Fruit fly (Drosophila melanogaster): Measurements from ENCODE around the gene CG5004.

Gene CG5004

DNA sequence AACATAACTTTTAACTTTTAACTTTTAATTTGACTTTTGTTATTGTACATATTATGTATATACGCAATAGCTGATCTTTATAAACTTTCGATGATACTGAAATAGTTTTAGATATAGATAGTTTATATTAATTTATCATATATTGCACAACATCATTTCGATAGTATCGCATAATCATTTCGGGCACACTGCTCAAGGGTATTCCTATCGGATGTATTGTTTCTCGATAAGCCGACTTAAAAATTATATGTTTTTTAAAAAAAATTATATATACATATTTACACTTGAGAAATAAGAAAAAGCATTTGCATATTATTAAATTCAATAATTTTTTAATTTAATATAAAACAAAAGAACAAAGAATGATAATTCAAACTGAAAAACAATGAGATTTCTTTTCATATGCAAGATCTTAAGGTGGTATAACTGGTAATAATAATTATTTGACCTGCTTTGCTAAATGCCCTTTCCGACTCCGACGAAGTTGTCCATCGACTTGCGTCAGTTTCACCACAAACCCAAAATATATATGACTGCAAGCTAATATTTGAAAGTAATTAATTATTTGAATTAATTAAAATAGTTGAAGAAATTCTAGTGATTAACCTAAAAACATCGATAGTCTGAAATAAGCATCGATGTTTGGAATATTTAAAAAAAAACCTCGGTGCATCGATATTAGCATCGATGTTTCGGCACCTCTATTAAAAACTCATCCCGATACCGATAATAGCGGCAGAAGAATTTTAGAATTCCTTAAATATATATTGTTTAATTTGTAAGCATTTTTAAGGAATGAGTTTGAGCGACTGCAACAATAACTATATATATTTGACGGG lies 29.0 kb upstream of the CG5004 start, which contains the start of gene CG4949 (continued):
- peak; percentile 91 for TF ChIP-seq Opbp (GFP tag; IDR thresholded peaks at IDR 0.05; ENCODE audit: partially characterized antibody)
- TF ChIP-seq jigr1 (GFP tag; IDR thresholded peaks at IDR 0.05) = peak; percentile 13; the same call in 1 of the 3 replicates
- TF ChIP-seq Ada2b (GFP tag; IDR thresholded peaks at IDR 0.05) = no peak
- TF ChIP-seq CG17829 (tag; optimal IDR thresholded peaks at IDR 0.05) = peak; percentile 8
- TF ChIP-seq CG2116 (GFP tag; optimal IDR thresholded peaks at IDR 0.05) = peak; percentile 24
- TF ChIP-seq Sox100B (GFP tag; optimal IDR thresholded peaks at IDR 0.05) = peak; percentile 41
- TF ChIP-seq Ets65A (GFP tag) = peak; percentile 20
- TF ChIP-seq CG10274 (GFP tag; optimal IDR thresholded peaks at IDR 0.05) = no peak
- TF ChIP-seq Hmr (GFP tag; optimal IDR thresholded peaks at IDR 0.05) = peak; percentile 4
- peak; percentile 56 for TF ChIP-seq CG18262 (tag; optimal IDR thresholded peaks at IDR 0.05)
- TF ChIP-seq CG13775 (GFP tag; optimal IDR thresholded peaks at IDR 0.05) = peak; percentile 26
- peak; percentile 43 for TF ChIP-seq CG9727 (GFP tag; optimal IDR thresholded peaks at IDR 0.05)
- TF ChIP-seq CG11247 (GFP tag; IDR thresholded peaks at IDR 0.05) = no peak
- TF ChIP-seq disco-r (GFP tag; optimal IDR thresholded peaks at IDR 0.05) = no peak
- TF ChIP-seq Xbp1 (GFP tag; optimal IDR thresholded peaks at IDR 0.05) = peak; percentile 3
- peak; percentile 14 for TF ChIP-seq CoRest (tag; optimal IDR thresholded peaks at IDR 0.05)
- peak; percentile 94 for TF ChIP-seq CG6791 (GFP tag; IDR thresholded peaks at IDR 0.05; ENCODE audit: partially characterized antibody)
- 0 out of 3 replicates have a peak, but pooled peaks have one; percentile 15 for TF ChIP-seq gce (GFP tag; IDR thresholded peaks at IDR 0.05)
- TF ChIP-seq gsb (GFP tag; IDR thresholded peaks at IDR 0.05) = no peak
- TF ChIP-seq CG32532 (GFP tag; IDR thresholded peaks at IDR 0.05) = peak; percentile 26; the same call in 1 of the 2 replicates
- TF ChIP-seq mirr (GFP tag; optimal IDR thresholded peaks at IDR 0.05) = no peak
- TF ChIP-seq schlank (tag; optimal IDR thresholded peaks at IDR 0.05) = no peak
- TF ChIP-seq NfI (GFP tag; optimal IDR thresholded peaks at IDR 0.05) = peak; percentile 13
- TF ChIP-seq CG9817 (tag; optimal IDR thresholded peaks at IDR 0.05) = no peak
- peak; percentile 84 for TF ChIP-seq CG13287 (GFP tag; IDR thresholded peaks at IDR 0.05; ENCODE audit: partially characterized antibody)
- TF ChIP-seq Atf6 (GFP tag; IDR thresholded peaks at IDR 0.05) = no peak
- peak; percentile 74 for TF ChIP-seq Sry-δ (GFP tag; optimal IDR thresholded peaks at IDR 0.05)
- TF ChIP-seq CG1832 (GFP tag; optimal IDR thresholded peaks at IDR 0.05) = no peak
- TF ChIP-seq CG6272 (GFP tag; IDR thresholded peaks at IDR 0.05) = no peak
- TF ChIP-seq Ptx1 (GFP tag; IDR thresholded peaks at IDR 0.05) = 0 out of 2 replicates have a peak, but pooled peaks have one; percentile 21
- TF ChIP-seq inv (GFP tag; IDR thresholded peaks at IDR 0.05; ENCODE audit: partially characterized antibody) = peak; percentile 80
- TF ChIP-seq Sry-β (GFP tag; optimal IDR thresholded peaks at IDR 0.05) = peak; percentile 7
- no peak for TF ChIP-seq gro (GFP tag; optimal IDR thresholded peaks at IDR 0.05)
- peak; percentile 23 for TF ChIP-seq CG30020 (tag; optimal IDR thresholded peaks at IDR 0.05)
- TF ChIP-seq CG16813 (GFP tag; IDR thresholded peaks at IDR 0.05; ENCODE audit: partially characterized antibody) = peak; percentile 88
- TF ChIP-seq hb (GFP tag; IDR thresholded peaks at IDR 0.05; ENCODE audit: partially characterized antibody) = peak; percentile 88
- no peak for TF ChIP-seq CG9932 (GFP tag; IDR thresholded peaks at IDR 0.05)
- TF ChIP-seq tup (GFP tag; optimal IDR thresholded peaks at IDR 0.05) = no peak
- TF ChIP-seq Pdp1 (GFP tag; optimal IDR thresholded peaks at IDR 0.05) = peak in 1 of 2 experiments; percentile 46
- TF ChIP-seq bsh (GFP tag; optimal IDR thresholded peaks at IDR 0.05) = peak in 1 of 2 experiments; percentile 8
- no peak for TF ChIP-seq CG11560 (tag; IDR thresholded peaks at IDR 0.05)
- TF ChIP-seq Vsx1 (GFP tag; optimal IDR thresholded peaks at IDR 0.05) = no peak
- TF ChIP-seq D19A (tag; optimal IDR thresholded peaks at IDR 0.05) = peak; percentile 13
- no peak for TF ChIP-seq gcm (GFP tag; optimal IDR thresholded peaks at IDR 0.05)
- no peak for TF ChIP-seq CG6175 (GFP tag; IDR thresholded peaks at IDR 0.05)
- TF ChIP-seq CG17612 (GFP tag; IDR thresholded peaks at IDR 0.05) = no peak
- TF ChIP-seq CG18764 (GFP tag; optimal IDR thresholded peaks at IDR 0.05) = no peak
- no peak for TF ChIP-seq sim (GFP tag; IDR thresholded peaks at IDR 0.05)

All from whole organism, embryonic.